In the genomic region with DNA sequence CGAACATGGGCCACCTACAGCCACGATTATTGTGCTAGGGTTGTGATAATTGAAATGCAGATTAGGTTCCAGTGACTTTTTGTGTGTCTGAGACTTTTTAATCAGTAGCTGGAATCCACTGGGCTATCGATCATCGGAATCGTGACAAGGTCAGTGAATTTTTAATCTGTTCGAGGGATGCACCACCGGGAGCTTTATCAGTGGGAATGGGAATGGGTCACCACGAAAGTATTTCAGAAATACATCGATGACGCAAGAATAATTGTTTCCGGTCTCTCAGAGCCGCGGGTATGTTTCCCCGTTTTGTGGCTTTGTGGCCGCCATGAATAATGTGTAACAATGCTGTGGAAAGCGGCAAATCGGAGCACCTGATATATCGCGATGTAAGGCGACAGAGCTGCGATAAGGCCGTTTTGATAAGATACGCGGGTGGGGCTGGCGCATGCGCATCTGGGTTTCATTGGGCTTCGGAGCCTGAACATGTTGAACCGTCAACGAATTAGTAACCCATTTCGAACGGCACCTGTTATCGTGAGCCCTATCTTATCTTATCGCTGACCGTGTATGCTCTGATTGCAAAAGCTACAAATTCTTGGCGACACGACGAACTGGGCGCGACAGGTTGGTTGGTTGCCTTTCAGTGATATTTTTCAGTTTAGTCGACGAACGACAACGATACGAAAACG, we compare ENCODE assay signal across 1 fruit fly cellular context.
TF ChIP-seq lines count a peak whose summit lies in the region.

A gene (plus strand): TSS at position 638 of the 686 bp plus-strand sequence.

TF ChIP-seq in whole organism, embryonic, 481 proteins besides CTCF, POLR2A, EP300 and RAD21 (continued from another document):
- TF ChIP-seq CG2199 (GFP tag; IDR thresholded peaks at IDR 0.05; lab: Robert Waterston, UW) (0 out of 3 replicates have a peak, but pooled peaks have one; percentile 44), CG17328 (GFP tag; IDR thresholded peaks at IDR 0.05; lab: Robert Waterston, UW) (no peak), eve (GFP tag; optimal IDR thresholded peaks at IDR 0.05; lab: Kevin White, UChicago) (peak in 1 of 2 experiments; percentile 31), CG15073 (GFP tag; optimal IDR thresholded peaks at IDR 0.05; lab: Kevin White, UChicago) (no peak), aop (GFP tag; IDR thresholded peaks at IDR 0.05; lab: Robert Waterston, UW) (peak; percentile 12; the same call in 1 of the 2 replicates), cwo (GFP tag; optimal IDR thresholded peaks at IDR 0.05; lab: Kevin White, UChicago) (peak; percentile 11), gro (GFP tag; optimal IDR thresholded peaks at IDR 0.05; lab: Kevin White, UChicago) (peak; percentile 43), usp (GFP tag; optimal IDR thresholded peaks at IDR 0.05; lab: Kevin White, UChicago) (no peak), Gug (GFP tag; IDR thresholded peaks at IDR 0.05; lab: Robert Waterston, UW) (no peak), CG5245 (GFP tag; optimal IDR thresholded peaks at IDR 0.05; lab: Kevin White, UChicago) (no peak), so (GFP tag; IDR thresholded peaks at IDR 0.05; lab: Robert Waterston, UW) (peak; percentile 36; the same call in 1 of the 3 replicates), btn (GFP tag; optimal IDR thresholded peaks at IDR 0.05; lab: Kevin White, UChicago) (no peak), CG13287 (GFP tag; IDR thresholded peaks at IDR 0.05; lab: Robert Waterston, UW; ENCODE audit: partially characterized antibody) (no peak), Xrp1 (GFP tag; IDR thresholded peaks at IDR 0.05; lab: Robert Waterston, UW) (no peak), CrebB (tag; optimal IDR thresholded peaks at IDR 0.05; lab: Kevin White, UChicago) (peak; percentile 47), Sox102F (GFP tag; optimal IDR thresholded peaks at IDR 0.05; lab: Kevin White, UChicago) (no peak), CHES-1-like (GFP tag; optimal IDR thresholded peaks at IDR 0.05; lab: Kevin White, UChicago) (no peak), Stat92E (GFP tag; optimal IDR thresholded peaks at IDR 0.05; lab: Kevin White, UChicago) (no peak), grau (tag; optimal IDR thresholded peaks at IDR 0.05; lab: Kevin White, UChicago) (no peak), Atf6 (GFP tag; IDR thresholded peaks at IDR 0.05; lab: Robert Waterston, UW) (peak; percentile 73; the same call in 1 of the 2 replicates), Fer1 (GFP tag; optimal IDR thresholded peaks at IDR 0.05; lab: Kevin White, UChicago) (peak; percentile 43), sens-2 (GFP tag; IDR thresholded peaks at IDR 0.05; lab: Robert Waterston, UW) (no peak), CG32532 (GFP tag; IDR thresholded peaks at IDR 0.05; lab: Robert Waterston, UW) (peak; percentile 45; the same call in 1 of the 2 replicates), mirr (GFP tag; optimal IDR thresholded peaks at IDR 0.05; lab: Kevin White, UChicago) (peak; percentile 82), CG8765 (GFP tag; IDR thresholded peaks at IDR 0.05; lab: Robert Waterston, UW) (peak; percentile 35; the same call in 1 of the 2 replicates), ham (GFP tag; IDR thresholded peaks at IDR 0.05; lab: Robert Waterston, UW) (no peak), fd102C (GFP tag; optimal IDR thresholded peaks at IDR 0.05; lab: Kevin White, UChicago) (no peak), Eip74EF (GFP tag; optimal IDR thresholded peaks at IDR 0.05; lab: Kevin White, UChicago) (peak in 1 of 2 experiments; percentile 22), onecut (GFP tag; IDR thresholded peaks at IDR 0.05; lab: Robert Waterston, UW) (peak; percentile 7; the same call in 1 of the 2 replicates), lab (GFP tag; optimal IDR thresholded peaks at IDR 0.05; lab: Kevin White, UChicago) (peak; percentile 52), Camta (GFP tag; optimal IDR thresholded peaks at IDR 0.05; lab: Kevin White, UChicago) (no peak), pnt (GFP tag; optimal IDR thresholded peaks at IDR 0.05; lab: Kevin White, UChicago) (no peak), ci (GFP tag; IDR thresholded peaks at IDR 0.05; lab: Robert Waterston, UW) (peak; percentile 45), CG18599 (GFP tag; optimal IDR thresholded peaks at IDR 0.05; lab: Kevin White, UChicago) (peak; percentile 34), sd (tag; optimal IDR thresholded peaks at IDR 0.05; lab: Kevin White, UChicago) (peak; percentile 90), Ets65A (GFP tag; lab: Kevin White, UChicago) (peak; percentile 16), mld (GFP tag; IDR thresholded peaks at IDR 0.05; lab: Robert Waterston, UW; ENCODE audit: partially characterized antibody) (no peak), zen2 (GFP tag; IDR thresholded peaks at IDR 0.05; lab: Robert Waterston, UW; ENCODE audit: partially characterized antibody) (no peak), Xbp1 (GFP tag; optimal IDR thresholded peaks at IDR 0.05; lab: Kevin White, UChicago) (no peak), HHEX (GFP tag; optimal IDR thresholded peaks at IDR 0.05; lab: Kevin White, UChicago) (no peak), PHDP (tag; optimal IDR thresholded peaks at IDR 0.05; lab: Kevin White, UChicago) (peak; percentile 12), CG6854 (GFP tag; optimal IDR thresholded peaks at IDR 0.05; lab: Kevin White, UChicago) (peak; percentile 45), CG11093 (GFP tag; IDR thresholded peaks at IDR 0.05; lab: Robert Waterston, UW) (no peak), CG10543 (GFP tag; optimal IDR thresholded peaks at IDR 0.05; lab: Kevin White, UChicago) (peak; percentile 90), Pdp1 (GFP tag; optimal IDR thresholded peaks at IDR 0.05; lab: Kevin White, UChicago) (peak in 1 of 2 experiments; percentile 90), gsb (GFP tag; IDR thresholded peaks at IDR 0.05; lab: Robert Waterston, UW) (peak; percentile 30; the same call in 1 of the 2 replicates), CG15269 (tag; optimal IDR thresholded peaks at IDR 0.05; lab: Kevin White, UChicago) (no peak), fru (optimal IDR thresholded peaks at IDR 0.05; lab: Kevin White, UChicago) (no peak), CG11085 (GFP tag; IDR thresholded peaks at IDR 0.05; lab: Robert Waterston, UW) (peak; percentile 61; the same call in 1 of the 2 replicates), HLH4C (GFP tag; IDR thresholded peaks at IDR 0.05; lab: Robert Waterston, UW; ENCODE audit: partially characterized antibody) (0 out of 3 replicates have a peak, but pooled peaks have one; percentile 13)
